Worm (Caenorhabditis elegans) whole organism, L4/young adult: Measurements from ENCODE around the gene col-13.

ENCODE experiments used
- W03F9.2 ChIP-seq: fragments of 150-350 bp; optimal IDR thresholded peaks from 2 replicates; lab custom pipeline; 2014; ENCODE audit warnings: missing biosample characterization, missing genetic modification characterization
- dao-5 ChIP-seq: sonication (generic microtip); optimal IDR thresholded peaks from 2 replicates; lab custom pipeline; 2016; ENCODE audit warnings: missing genotype, missing genetic modification characterization, moderate library complexity, missing compliant biosample characterization
- him-1 ChIP-seq: sonication (generic microtip); optimal IDR thresholded peaks from 2 replicates; lab custom pipeline; 2016; ENCODE audit warnings: missing genotype, missing genetic modification reagents, missing genetic modification characterization, missing compliant biosample characterization

DNA sequence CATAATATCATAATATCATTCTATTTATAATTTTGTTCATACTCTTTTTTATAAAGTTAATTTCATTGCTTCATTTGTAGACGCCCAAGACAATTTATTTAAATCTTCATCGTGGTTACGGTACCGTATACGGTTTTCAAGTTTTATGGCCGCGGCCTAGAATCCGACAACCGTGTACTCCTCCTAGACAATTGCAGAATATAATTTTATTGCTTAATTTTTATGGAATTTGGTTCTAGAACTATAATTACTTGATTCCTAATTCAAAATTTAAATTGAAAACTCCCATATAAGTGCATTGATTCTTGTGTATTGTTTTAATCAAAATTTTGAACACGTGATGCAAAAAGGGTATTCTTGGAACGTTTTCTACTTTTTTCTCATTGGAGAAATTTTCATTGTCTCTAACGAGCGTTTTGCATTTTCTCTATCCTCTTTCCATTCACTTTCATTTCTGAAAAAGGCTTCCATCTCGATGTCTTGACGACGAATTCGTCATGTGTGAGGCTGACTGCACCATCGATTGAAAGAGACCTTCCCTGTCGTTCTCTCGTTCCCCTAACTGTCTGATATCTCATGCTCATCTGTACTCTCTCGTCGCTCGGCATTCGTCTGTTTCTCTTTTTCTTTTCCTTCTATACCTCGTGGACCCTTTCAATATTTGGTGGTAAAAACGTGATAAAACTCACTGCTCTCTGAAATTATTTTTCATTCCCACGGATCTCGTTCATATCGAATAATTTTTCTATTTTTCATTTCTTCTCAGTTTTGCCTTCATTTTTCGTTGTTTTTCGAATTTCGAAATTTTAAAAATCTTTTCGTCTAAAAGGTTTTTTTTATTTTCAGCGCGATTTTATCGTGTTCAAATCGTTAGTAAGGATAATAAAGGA, 19.7 kb upstream of the col-13 start, which contains the start of gene pap-1:
- TF ChIP-seq him-1 (tag; lab: Kevin White, UChicago) (no peak), W03F9.2 (no peak), dao-5 (tag; lab: Kevin White, UChicago) (no peak)
